Worm (Caenorhabditis elegans) whole organism, midembryonic: ENCODE measurements around the gene ttr-19.

ENCODE experiments used
- T22C8.4 ChIP-seq: fragments of 200-800 bp; sonication (Bioruptor generic); IDR thresholded peaks from 2 replicates; pipeline ENCODE4 v1.3.6; 2022; ENCODE audit warnings: missing genetic modification characterization, missing compliant biosample characterization
- cog-1 ChIP-seq: sonication (generic microtip); optimal IDR thresholded peaks from 2 replicates; lab custom pipeline; 2016; ENCODE audit warnings: missing genetic modification characterization, missing compliant biosample characterization
- flt-1 ChIP-seq: fragments of 200-800 bp; sonication (Bioruptor generic); IDR thresholded peaks from 2 replicates; pipeline ENCODE4 v1.3.6; 2022; ENCODE audit warnings: missing genetic modification characterization, missing compliant biosample characterization
- klf-2 ChIP-seq: fragments of 200-800 bp; sonication (Bioruptor generic); conservative IDR thresholded peaks from 2 replicates; pipeline ENCODE4 v1.3.6; 2022; ENCODE audit warnings: missing genetic modification reagents, missing genetic modification characterization, missing compliant biosample characterization
- med-1 ChIP-seq: sonication (generic microtip); optimal IDR thresholded peaks from 2 replicates; lab custom pipeline; 2017; ENCODE audit warnings: missing genetic modification characterization, mild to moderate bottlenecking, missing compliant biosample characterization, antibody characterized with exemption, missing genetic modification reagents; ENCODE audit not compliant: insufficient read depth
- ref-1 ChIP-seq: fragments of 200-800 bp; sonication (Bioruptor generic); conservative IDR thresholded peaks from 2 replicates; pipeline ENCODE4 v1.3.6; 2022; ENCODE audit warnings: missing genetic modification reagents, missing genetic modification characterization, missing compliant biosample characterization
- tab-1 ChIP-seq: fragments of 200-800 bp; sonication (Bioruptor generic); IDR thresholded peaks from 2 replicates; pipeline ENCODE4 v1.3.6; 2022; ENCODE audit warnings: missing genetic modification characterization, missing compliant biosample characterization
- ztf-23 ChIP-seq: fragments of 200-800 bp; sonication (Bioruptor generic); IDR thresholded peaks from 2 replicates; pipeline ENCODE4 v1.3.6; 2022; ENCODE audit warnings: missing genetic modification reagents, missing genetic modification characterization, missing compliant biosample characterization
- ztf-29 ChIP-seq: fragments of 200-800 bp; sonication (Bioruptor generic); IDR thresholded peaks from 2 replicates; pipeline ENCODE4 v1.3.6; 2022; ENCODE audit warnings: missing genetic modification reagents, missing genetic modification characterization, missing compliant biosample characterization

DNA sequence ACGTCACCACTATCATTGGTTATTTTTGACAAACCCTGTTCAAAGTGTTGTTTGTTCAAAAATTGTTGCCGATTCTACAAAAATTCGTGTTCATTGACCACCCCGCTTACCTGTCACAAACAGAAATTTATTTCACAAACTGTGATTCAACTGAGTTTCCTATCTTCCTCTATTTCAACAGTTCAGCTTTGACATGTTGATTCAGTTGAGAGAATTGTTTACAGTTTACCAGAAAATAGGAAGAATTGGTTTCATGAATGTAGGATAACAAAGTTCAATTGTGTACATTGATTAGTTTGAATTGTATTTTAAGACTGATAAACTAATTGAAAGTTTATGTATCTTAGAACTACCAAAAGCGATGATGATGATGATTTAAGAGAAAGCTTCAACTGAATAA, 18.4 kb upstream of the ttr-19 start:
- TF ChIP-seq ztf-29 (GFP tag; lab: Robert Waterston, UW) (no peak), flt-1 (GFP tag; lab: Robert Waterston, UW) (no peak), med-1 (no peak), klf-2 (GFP tag; lab: Robert Waterston, UW) (no peak), T22C8.4 (no peak), ref-1 (GFP tag; lab: Robert Waterston, UW) (no peak), cog-1 (tag; lab: Kevin White, UChicago) (no peak), tab-1 (GFP tag; lab: Robert Waterston, UW) (no peak), ztf-23 (no peak)
